Fruit fly (Drosophila melanogaster): ENCODE results near the gene CG3339.

CG3339 gene

dm6 chr3R:27282286-27282685, 39.8 kb downstream of the CG3339 start, which contains the start of gene mrt:
mrt (minus strand) TSS chr3R:27282661.
- TF ChIP-seq tai (GFP tag; optimal IDR thresholded peaks at IDR 0.05): no peak
- no peak for TF ChIP-seq lola (GFP tag; optimal IDR thresholded peaks at IDR 0.05)
- TF ChIP-seq foxo (GFP tag; optimal IDR thresholded peaks at IDR 0.05): peak in 1 of 2 experiments; percentile 73
- no peak for TF ChIP-seq dl (GFP tag; optimal IDR thresholded peaks at IDR 0.05; ENCODE audit: insufficient read depth in 1 of 2, partially characterized antibody in 2 of 2)
- TF ChIP-seq OdsH (GFP tag; optimal IDR thresholded peaks at IDR 0.05): peak; percentile 47
- no peak for TF ChIP-seq pan (optimal IDR thresholded peaks at IDR 0.05)
- TF ChIP-seq fru (GFP tag; optimal IDR thresholded peaks at IDR 0.05): peak; percentile 73
- peak; percentile 62 for TF ChIP-seq ey (GFP tag; optimal IDR thresholded peaks at IDR 0.05)
- peak; percentile 58 for TF ChIP-seq rgr (GFP tag; optimal IDR thresholded peaks at IDR 0.05)
- peak; percentile 9 for TF ChIP-seq CG9705 (GFP tag; optimal IDR thresholded peaks at IDR 0.05)
- no peak for TF ChIP-seq Dif (GFP tag; optimal IDR thresholded peaks at IDR 0.05; ENCODE audit: partially characterized antibody)
- TF ChIP-seq N (GFP tag; optimal IDR thresholded peaks at IDR 0.05): no peak
- no peak for TF ChIP-seq CrebA (GFP tag; optimal IDR thresholded peaks at IDR 0.05; ENCODE audit: borderline replicate concordance)
- TF ChIP-seq dsf (GFP tag; optimal IDR thresholded peaks at IDR 0.05; ENCODE audit: borderline replicate concordance): no peak
- TF ChIP-seq Vsx2 (GFP tag; optimal IDR thresholded peaks at IDR 0.05; ENCODE audit: partially characterized antibody): no peak
- no peak for TF ChIP-seq Hr78 (GFP tag; optimal IDR thresholded peaks at IDR 0.05)
- TF ChIP-seq brk (GFP tag; optimal IDR thresholded peaks at IDR 0.05): no peak
- peak; percentile 64 for TF ChIP-seq Hnf4 (GFP tag; optimal IDR thresholded peaks at IDR 0.05)
- peak; percentile 34 for TF ChIP-seq Sp1 (GFP tag; optimal IDR thresholded peaks at IDR 0.05)
- peak; percentile 28 for TF ChIP-seq psq (GFP tag; optimal IDR thresholded peaks at IDR 0.05)
- TF ChIP-seq HLH106 (tag; optimal IDR thresholded peaks at IDR 0.05): peak; percentile 61
- TF ChIP-seq Mio (GFP tag; optimal IDR thresholded peaks at IDR 0.05): no peak
- TF ChIP-seq Rel (GFP tag; optimal IDR thresholded peaks at IDR 0.05): no peak
- TF ChIP-seq Rel (tag; optimal IDR thresholded peaks at IDR 0.05): no peak
- no peak for TF ChIP-seq GATAd (GFP tag; optimal IDR thresholded peaks at IDR 0.05)
- peak; percentile 57 for TF ChIP-seq h (GFP tag; optimal IDR thresholded peaks at IDR 0.05)
- TF ChIP-seq jim (GFP tag; optimal IDR thresholded peaks at IDR 0.05): no peak
- TF ChIP-seq Myc (optimal IDR thresholded peaks at IDR 0.05): no peak
- TF ChIP-seq Hr83 (GFP tag; optimal IDR thresholded peaks at IDR 0.05; ENCODE audit: poor library complexity, severe bottlenecking): peak; percentile 1
- no peak for TF ChIP-seq usp (GFP tag; optimal IDR thresholded peaks at IDR 0.05)
- peak; percentile 23 for TF ChIP-seq dmrt93B (GFP tag; optimal IDR thresholded peaks at IDR 0.05)
- no peak for TF ChIP-seq Abd-B (GFP tag; optimal IDR thresholded peaks at IDR 0.05)
- TF ChIP-seq sage (GFP tag; optimal IDR thresholded peaks at IDR 0.05): no peak
- TF ChIP-seq CG32264 (GFP tag; optimal IDR thresholded peaks at IDR 0.05): no peak
- TF ChIP-seq Dfd (GFP tag; optimal IDR thresholded peaks at IDR 0.05): no peak
- peak; percentile 42 for TF ChIP-seq br (GFP tag; optimal IDR thresholded peaks at IDR 0.05)
- TF ChIP-seq woc (GFP tag; optimal IDR thresholded peaks at IDR 0.05): peak; percentile 89
- TF ChIP-seq Jra (GFP tag; optimal IDR thresholded peaks at IDR 0.05): no peak
- TF ChIP-seq sv (GFP tag; optimal IDR thresholded peaks at IDR 0.05): peak; percentile 39

dm6 chr3R:27281811-27282131, 40.4 kb downstream of the CG3339 start:
- no peak for TF ChIP-seq usp (GFP tag; optimal IDR thresholded peaks at IDR 0.05)
- TF ChIP-seq Rel (GFP tag; optimal IDR thresholded peaks at IDR 0.05): no peak
- TF ChIP-seq Rel (tag; optimal IDR thresholded peaks at IDR 0.05): no peak
- TF ChIP-seq dmrt93B (GFP tag; optimal IDR thresholded peaks at IDR 0.05): no peak
- no peak for TF ChIP-seq CG32264 (GFP tag; optimal IDR thresholded peaks at IDR 0.05)

dm6 chr3R:27281022-27281810, 40.9 kb downstream of the CG3339 start:
- TF ChIP-seq dmrt93B (GFP tag; optimal IDR thresholded peaks at IDR 0.05) (peak; percentile 87), CrebA (GFP tag; optimal IDR thresholded peaks at IDR 0.05; ENCODE audit: borderline replicate concordance) (no peak), woc (GFP tag; optimal IDR thresholded peaks at IDR 0.05) (peak; percentile 99), sv (GFP tag; optimal IDR thresholded peaks at IDR 0.05) (peak; percentile 73), brk (GFP tag; optimal IDR thresholded peaks at IDR 0.05) (no peak), foxo (GFP tag; optimal IDR thresholded peaks at IDR 0.05) (peak; percentile 83 to 98), Hr83 (GFP tag; optimal IDR thresholded peaks at IDR 0.05; ENCODE audit: poor library complexity, severe bottlenecking) (peak; percentile 36), Hnf4 (GFP tag; optimal IDR thresholded peaks at IDR 0.05) (peak; percentile 93), jim (GFP tag; optimal IDR thresholded peaks at IDR 0.05) (peak; percentile 18), Mio (GFP tag; optimal IDR thresholded peaks at IDR 0.05) (peak; percentile 91), psq (GFP tag; optimal IDR thresholded peaks at IDR 0.05) (peak; percentile 92), fru (GFP tag; optimal IDR thresholded peaks at IDR 0.05) (peak; percentile 97), ey (GFP tag; optimal IDR thresholded peaks at IDR 0.05) (peak; percentile 97), CG9705 (GFP tag; optimal IDR thresholded peaks at IDR 0.05) (peak; percentile 35), dsf (GFP tag; optimal IDR thresholded peaks at IDR 0.05; ENCODE audit: borderline replicate concordance) (peak; percentile 36), GATAd (GFP tag; optimal IDR thresholded peaks at IDR 0.05) (no peak), Myc (optimal IDR thresholded peaks at IDR 0.05) (no peak), usp (GFP tag; optimal IDR thresholded peaks at IDR 0.05) (no peak), h (GFP tag; optimal IDR thresholded peaks at IDR 0.05) (peak; percentile 97), sage (GFP tag; optimal IDR thresholded peaks at IDR 0.05) (peak; percentile 88), Rel (GFP tag; optimal IDR thresholded peaks at IDR 0.05) (peak; percentile 66), Rel (tag; optimal IDR thresholded peaks at IDR 0.05) (peak; percentile 54), Jra (GFP tag; optimal IDR thresholded peaks at IDR 0.05) (peak; percentile 80), N (GFP tag; optimal IDR thresholded peaks at IDR 0.05) (peak; percentile 47), Vsx2 (GFP tag; optimal IDR thresholded peaks at IDR 0.05; ENCODE audit: partially characterized antibody) (no peak), Hr78 (GFP tag; optimal IDR thresholded peaks at IDR 0.05) (no peak), rgr (GFP tag; optimal IDR thresholded peaks at IDR 0.05) (peak; percentile 98), dl (GFP tag; optimal IDR thresholded peaks at IDR 0.05; ENCODE audit: insufficient read depth in 1 of 2, partially characterized antibody in 2 of 2) (no peak), OdsH (GFP tag; optimal IDR thresholded peaks at IDR 0.05) (peak; percentile 97), HLH106 (tag; optimal IDR thresholded peaks at IDR 0.05) (peak; percentile 88), tai (GFP tag; optimal IDR thresholded peaks at IDR 0.05) (no peak), br (GFP tag; optimal IDR thresholded peaks at IDR 0.05) (peak; percentile 97), Abd-B (GFP tag; optimal IDR thresholded peaks at IDR 0.05) (peak; percentile 14), Dfd (GFP tag; optimal IDR thresholded peaks at IDR 0.05) (no peak)
